Worm (Caenorhabditis elegans): Measurements from ENCODE around the gene T05C7.9.

DNA sequence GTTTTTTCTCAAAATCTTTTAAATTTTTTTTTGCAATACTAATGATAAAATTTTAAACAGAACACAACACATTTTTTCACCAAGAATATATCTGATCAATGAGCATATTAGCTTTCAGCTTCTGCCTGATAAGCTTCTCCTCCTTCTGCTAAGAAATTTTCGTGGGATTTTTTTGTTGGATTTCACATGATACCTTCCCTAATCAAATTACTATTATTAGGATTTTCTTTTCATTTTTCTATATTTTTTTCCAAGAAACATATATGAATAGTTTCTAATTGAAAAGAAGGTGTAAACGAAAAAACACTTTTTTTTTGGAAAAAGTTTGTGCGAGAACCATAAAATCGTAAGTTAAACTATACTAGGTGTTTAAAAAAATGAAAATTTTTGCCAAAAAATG lies 5.9 kb upstream of the T05C7.9 start:
- TF ChIP-seq rnt-1 (tag; optimal IDR thresholded peaks at IDR 0.05): no peak
- TF ChIP-seq ahr-1 (tag; optimal IDR thresholded peaks at IDR 0.05): no peak
- no peak for TF ChIP-seq pqm-1 (tag; optimal IDR thresholded peaks at IDR 0.05)
- no peak for TF ChIP-seq pha-2 (tag; optimal IDR thresholded peaks at IDR 0.05)
- TF ChIP-seq fkh-6 (tag; optimal IDR thresholded peaks at IDR 0.05): no peak
- TF ChIP-seq K09A11.1 (tag; optimal IDR thresholded peaks at IDR 0.05; ENCODE audit: insufficient read depth): no peak
- no peak for TF ChIP-seq ceh-6 (GFP tag; optimal IDR thresholded peaks at IDR 0.05)
- no peak for TF ChIP-seq hlh-30 (tag; optimal IDR thresholded peaks at IDR 0.05; ENCODE audit: insufficient read depth)
- no peak for TF ChIP-seq unc-3 (GFP tag; conservative IDR thresholded peaks at IDR 0.05)
- no peak for TF ChIP-seq unc-3 (tag; optimal IDR thresholded peaks at IDR 0.05)
- TF ChIP-seq lim-6 (tag; optimal IDR thresholded peaks at IDR 0.05): no peak
- TF ChIP-seq Y22D7AL.16 (tag; optimal IDR thresholded peaks at IDR 0.05): no peak
- TF ChIP-seq ceh-30 (tag; optimal IDR thresholded peaks at IDR 0.05): no peak
- no peak for TF ChIP-seq ceh-18 (tag; optimal IDR thresholded peaks at IDR 0.05)
- TF ChIP-seq unc-42 (tag; optimal IDR thresholded peaks at IDR 0.05): no peak
